Fruit fly (Drosophila melanogaster): Measurements from ENCODE around the gene CG10834.

CG10834 gene

dm6 chr2L:22107204-22107603, at the start of gene CG10834:
Gene CG10834 (minus strand): TSS chr2L:22107304.
- TF ChIP-seq Hr78 (GFP tag; optimal IDR thresholded peaks at IDR 0.05) (no peak), brk (GFP tag; optimal IDR thresholded peaks at IDR 0.05) (no peak), Hnf4 (GFP tag; optimal IDR thresholded peaks at IDR 0.05) (no peak), CG32264 (GFP tag; optimal IDR thresholded peaks at IDR 0.05) (no peak), fru (GFP tag; optimal IDR thresholded peaks at IDR 0.05) (no peak), HLH106 (tag; optimal IDR thresholded peaks at IDR 0.05) (no peak), woc (GFP tag; optimal IDR thresholded peaks at IDR 0.05) (no peak), jim (GFP tag; optimal IDR thresholded peaks at IDR 0.05) (no peak), Vsx2 (GFP tag; optimal IDR thresholded peaks at IDR 0.05; ENCODE audit: partially characterized antibody) (no peak), Myc (optimal IDR thresholded peaks at IDR 0.05) (no peak), sv (GFP tag; optimal IDR thresholded peaks at IDR 0.05) (no peak), sage (GFP tag; optimal IDR thresholded peaks at IDR 0.05) (no peak), rgr (GFP tag; optimal IDR thresholded peaks at IDR 0.05) (no peak), OdsH (GFP tag; optimal IDR thresholded peaks at IDR 0.05) (no peak), dl (GFP tag; optimal IDR thresholded peaks at IDR 0.05; ENCODE audit: insufficient read depth in 1 of 2, partially characterized antibody in 2 of 2) (no peak), dsf (GFP tag; optimal IDR thresholded peaks at IDR 0.05; ENCODE audit: borderline replicate concordance) (no peak), tai (GFP tag; optimal IDR thresholded peaks at IDR 0.05) (no peak), foxo (GFP tag; optimal IDR thresholded peaks at IDR 0.05) (no peak), Sp1 (GFP tag; optimal IDR thresholded peaks at IDR 0.05) (no peak), Rel (GFP tag; optimal IDR thresholded peaks at IDR 0.05) (no peak), Rel (tag; optimal IDR thresholded peaks at IDR 0.05) (no peak)

dm6 chr2L:22153246-22153645, 46.1 kb upstream of the CG10834 start:
- TF ChIP-seq Hr83 (GFP tag; optimal IDR thresholded peaks at IDR 0.05; ENCODE audit: poor library complexity, severe bottlenecking) (no peak), Sp1 (GFP tag; optimal IDR thresholded peaks at IDR 0.05) (no peak)

- TF ChIP-seq Hr83 (GFP tag; optimal IDR thresholded peaks at IDR 0.05; ENCODE audit: poor library complexity, severe bottlenecking) (no peak), Vsx2 (GFP tag; optimal IDR thresholded peaks at IDR 0.05; ENCODE audit: partially characterized antibody) (no peak), GATAd (GFP tag; optimal IDR thresholded peaks at IDR 0.05) (no peak)
These were observed 44.2 kb upstream of the CG10834 start, which contains the start of gene dunk for dm6 chr2L:22151323-22151722. Gene dunk (plus strand): TSS chr2L:22151623.

- TF ChIP-seq sage (GFP tag; optimal IDR thresholded peaks at IDR 0.05) (peak; percentile 64), Rel (GFP tag; optimal IDR thresholded peaks at IDR 0.05) (no peak), Rel (tag; optimal IDR thresholded peaks at IDR 0.05) (no peak), dl (GFP tag; optimal IDR thresholded peaks at IDR 0.05; ENCODE audit: insufficient read depth in 1 of 2, partially characterized antibody in 2 of 2) (peak; percentile 7), Dif (GFP tag; optimal IDR thresholded peaks at IDR 0.05; ENCODE audit: partially characterized antibody) (no peak)
These were observed 41.6 kb upstream of the CG10834 start for dm6 chr2L:22148713-22149112.

- TF ChIP-seq pan (optimal IDR thresholded peaks at IDR 0.05) (no peak), Dif (GFP tag; optimal IDR thresholded peaks at IDR 0.05; ENCODE audit: partially characterized antibody) (peak; percentile 8), sv (GFP tag; optimal IDR thresholded peaks at IDR 0.05) (no peak)
These were observed 39.1 kb upstream of the CG10834 start for dm6 chr2L:22146247-22146646.

- TF ChIP-seq Dfd (GFP tag; optimal IDR thresholded peaks at IDR 0.05) (peak; percentile 72), tai (GFP tag; optimal IDR thresholded peaks at IDR 0.05) (no peak)
These were observed 38.3 kb upstream of the CG10834 start for dm6 chr2L:22145269-22145917.

dm6 chr2L:22144127-22144526, 37.0 kb upstream of the CG10834 start:
- TF ChIP-seq Hr83 (GFP tag; optimal IDR thresholded peaks at IDR 0.05; ENCODE audit: poor library complexity, severe bottlenecking) (no peak), dmrt93B (GFP tag; optimal IDR thresholded peaks at IDR 0.05) (no peak), GATAd (GFP tag; optimal IDR thresholded peaks at IDR 0.05) (no peak), sv (GFP tag; optimal IDR thresholded peaks at IDR 0.05) (no peak), Rel (GFP tag; optimal IDR thresholded peaks at IDR 0.05) (no peak), Rel (tag; optimal IDR thresholded peaks at IDR 0.05) (no peak), foxo (GFP tag; optimal IDR thresholded peaks at IDR 0.05) (no peak), HLH106 (tag; optimal IDR thresholded peaks at IDR 0.05) (no peak)
